Worm (Caenorhabditis elegans) whole organism, midembryonic: Measurements from ENCODE around the gene ZK686.3.

Experiments
- cog-1 ChIP-seq: sonication (generic microtip); optimal IDR thresholded peaks from 2 replicates; lab custom pipeline; 2016; ENCODE audit warnings: missing genetic modification characterization, missing compliant biosample characterization
- flt-1 ChIP-seq: fragments of 200-800 bp; sonication (Bioruptor generic); IDR thresholded peaks from 2 replicates; pipeline ENCODE4 v1.3.6; 2022; ENCODE audit warnings: missing genetic modification characterization, missing compliant biosample characterization
- klf-2 ChIP-seq: fragments of 200-800 bp; sonication (Bioruptor generic); conservative IDR thresholded peaks from 2 replicates; pipeline ENCODE4 v1.3.6; 2022; ENCODE audit warnings: missing genetic modification reagents, missing genetic modification characterization, missing compliant biosample characterization
- med-1 ChIP-seq: sonication (generic microtip); optimal IDR thresholded peaks from 2 replicates; lab custom pipeline; 2017; ENCODE audit warnings: missing genetic modification characterization, mild to moderate bottlenecking, missing compliant biosample characterization, antibody characterized with exemption, missing genetic modification reagents; ENCODE audit not compliant: insufficient read depth
- tab-1 ChIP-seq: fragments of 200-800 bp; sonication (Bioruptor generic); IDR thresholded peaks from 2 replicates; pipeline ENCODE4 v1.3.6; 2022; ENCODE audit warnings: missing genetic modification characterization, missing compliant biosample characterization
- ztf-23 ChIP-seq: fragments of 200-800 bp; sonication (Bioruptor generic); IDR thresholded peaks from 2 replicates; pipeline ENCODE4 v1.3.6; 2022; ENCODE audit warnings: missing genetic modification reagents, missing genetic modification characterization, missing compliant biosample characterization

DNA sequence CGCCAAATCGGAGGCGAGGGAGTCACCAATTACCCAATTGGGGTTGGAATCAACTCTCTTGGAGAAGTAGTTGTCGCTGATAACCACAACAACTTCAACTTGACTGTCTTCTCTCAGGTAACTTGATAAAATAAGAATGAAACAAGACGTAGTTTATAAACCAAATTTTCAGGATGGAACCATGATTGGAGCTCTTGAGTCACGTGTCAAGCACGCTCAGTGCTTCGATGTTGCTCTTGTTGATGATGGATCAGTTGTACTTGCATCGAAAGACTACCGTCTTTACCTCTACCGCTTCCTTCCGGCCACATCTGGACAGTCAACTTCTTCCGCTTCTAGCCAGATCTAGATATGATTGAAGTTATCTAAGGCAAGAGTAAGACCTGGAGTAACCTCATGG is 32.9 kb downstream of the ZK686.3 start:
- TF ChIP-seq tab-1 (GFP tag; lab: Robert Waterston, UW) (no peak), klf-2 (GFP tag; lab: Robert Waterston, UW) (no peak), ztf-23 (GFP tag; lab: Robert Waterston, UW) (no peak), cog-1 (tag; lab: Kevin White, UChicago) (no peak), med-1 (no peak), flt-1 (GFP tag; lab: Robert Waterston, UW) (no peak)
